Fruit fly (Drosophila melanogaster) S2 (cell line): ENCODE measurements around the gene bam.

Source experiments
- CG8478 ChIP-seq: fragments of >200 bp; optimal IDR thresholded peaks from 2 replicates; lab custom pipeline; 2018
- CTCF ChIP-seq, 2 experiments: fragments of >200 bp; optimal IDR thresholded peaks; 2 replicates each; lab custom pipeline; 2018

dm6 chr3R:25199321-25199868, 45.5 kb downstream of the bam start, which contains the start of gene CG13654:
- TF ChIP-seq CG8478 (lab: Kevin White, UChicago) (no peak), CTCF (optimal IDR thresholded peaks at IDR 0.05; lab: Kevin White, UChicago) (no peak)
